Fruit fly (Drosophila melanogaster) whole organism: Measurements from ENCODE around the gene kek6.
A peak's percentile ranks its signal among the peaks of the same experiment; 100 is the strongest.

ENCODE experiments used
- CG8478 ChIP-seq: fragments of >200 bp; optimal IDR thresholded peaks from 2 replicates; lab custom pipeline; 2018; ENCODE audit warnings: inconsistent platforms
- Dll ChIP-seq: fragments of >200 bp; optimal IDR thresholded peaks from 2 replicates; lab custom pipeline; 2017
- EcR ChIP-seq, 2 experiments: fragments of >200 bp; optimal IDR thresholded peaks; 2 replicates each; lab custom pipeline; 2017; ENCODE audit warnings: missing biosample characterization in 2 of 2, missing genetic modification characterization in 2 of 2, missing genetic modification reagents in 2 of 2
- pan ChIP-seq: fragments of >200 bp; optimal IDR thresholded peaks from 2 replicates; lab custom pipeline; 2017
- psq ChIP-seq: fragments of >200 bp; optimal IDR thresholded peaks from 2 replicates; lab custom pipeline; 2017
- usp ChIP-seq: fragments of >200 bp; optimal IDR thresholded peaks from 2 replicates; lab custom pipeline; 2017; ENCODE audit warnings: missing biosample characterization, missing genetic modification characterization, mixed read lengths

Gene kek6

dm6 chr3R:31603246-31603645 is 18.7 kb upstream of the kek6 start:
- TF ChIP-seq Dll, result no peak
- no peak for TF ChIP-seq CG8478 (lab: Kevin White, UChicago)
- TF ChIP-seq usp, result no peak
- TF ChIP-seq psq (lab: Kevin White, UChicago), result no peak
- no peak for TF ChIP-seq EcR (GFP tag; optimal IDR thresholded peaks at IDR 0.05; lab: Kevin White, UChicago)
- TF ChIP-seq pan, result no peak

dm6 chr3R:31603655-31604054 is 18.3 kb upstream of the kek6 start:
- TF ChIP-seq usp (no peak), Dll (no peak), CG8478 (lab: Kevin White, UChicago) (no peak), psq (lab: Kevin White, UChicago) (no peak), pan (no peak)

dm6 chr3R:31604409-31605116 is 17.4 kb upstream of the kek6 start:
- no peak for TF ChIP-seq EcR (GFP tag; optimal IDR thresholded peaks at IDR 0.05; lab: Kevin White, UChicago)

- no peak for TF ChIP-seq psq (lab: Kevin White, UChicago)
- no peak for TF ChIP-seq EcR (GFP tag; optimal IDR thresholded peaks at IDR 0.05; lab: Kevin White, UChicago)
- TF ChIP-seq Dll, result no peak
- no peak for TF ChIP-seq CG8478 (lab: Kevin White, UChicago)
- TF ChIP-seq pan, result no peak
- TF ChIP-seq usp, result no peak
These were observed 16.9 kb upstream of the kek6 start for dm6 chr3R:31605117-31605432.

- TF ChIP-seq Dll (no peak), usp (no peak), EcR (GFP tag; optimal IDR thresholded peaks at IDR 0.05; lab: Kevin White, UChicago) (no peak), psq (lab: Kevin White, UChicago) (no peak), CG8478 (lab: Kevin White, UChicago) (no peak), pan (no peak)
These were observed 16.1 kb upstream of the kek6 start for dm6 chr3R:31605790-31606189.

dm6 chr3R:31606242-31607143 is 15.4 kb upstream of the kek6 start:
- TF ChIP-seq usp, result no peak
- TF ChIP-seq pan, result no peak
- no peak for TF ChIP-seq psq (lab: Kevin White, UChicago)
- TF ChIP-seq EcR (GFP tag; optimal IDR thresholded peaks at IDR 0.05; lab: Kevin White, UChicago), result no peak
- TF ChIP-seq Dll, result no peak
- TF ChIP-seq CG8478 (lab: Kevin White, UChicago), result no peak

DNA sequence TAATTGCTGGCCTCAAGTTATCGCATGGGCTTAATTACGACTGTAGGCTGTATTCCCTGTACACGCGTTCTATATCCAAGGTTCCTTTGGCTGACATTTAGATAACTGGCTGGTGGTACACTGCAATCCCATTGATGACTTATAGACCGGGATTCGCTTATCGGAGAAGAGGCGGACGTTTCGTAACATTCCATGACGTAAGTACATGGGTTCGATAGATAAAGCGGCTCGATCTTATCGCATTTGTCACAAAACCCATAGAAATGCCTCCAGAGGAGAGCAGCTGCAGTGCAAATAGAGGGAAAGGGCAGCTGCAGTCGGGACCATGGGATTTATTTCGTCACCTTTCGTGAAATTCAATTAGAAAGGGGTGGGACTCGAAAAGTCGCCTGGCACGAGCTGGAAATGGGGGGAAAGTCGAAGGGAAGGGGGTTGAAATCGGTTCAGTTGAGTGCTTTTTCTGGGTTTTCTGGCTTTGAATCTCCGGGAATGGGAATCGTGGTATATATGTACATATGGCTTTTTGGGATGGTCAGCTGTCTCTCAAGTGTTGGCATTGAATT is 14.6 kb upstream of the kek6 start:
- TF ChIP-seq EcR (GFP tag; optimal IDR thresholded peaks at IDR 0.05; lab: Kevin White, UChicago) (no peak), psq (lab: Kevin White, UChicago) (no peak), Dll (no peak), usp (no peak), pan (no peak), CG8478 (lab: Kevin White, UChicago) (no peak)

DNA sequence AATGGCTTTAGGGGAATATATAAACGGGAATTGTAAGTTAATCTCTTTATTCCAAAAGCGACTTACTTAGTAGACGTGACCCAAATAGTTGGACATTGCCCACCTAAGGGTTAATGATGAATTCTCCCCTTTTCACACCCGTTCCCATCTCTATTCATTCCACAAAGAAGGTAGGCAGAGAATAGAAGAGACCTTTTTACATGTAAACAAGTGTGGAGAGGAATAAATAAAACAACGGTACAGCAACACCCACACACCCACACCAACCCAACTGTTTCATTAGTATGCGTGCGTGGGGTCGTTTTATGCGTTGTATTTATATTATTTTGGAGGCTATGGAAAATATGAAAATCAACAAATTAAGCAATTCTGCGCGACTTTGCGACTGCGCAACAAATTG is 13.9 kb upstream of the kek6 start:
- TF ChIP-seq pan (no peak), Dll (no peak), usp (no peak), EcR (GFP tag; optimal IDR thresholded peaks at IDR 0.05; lab: Kevin White, UChicago) (no peak), psq (lab: Kevin White, UChicago) (no peak), CG8478 (lab: Kevin White, UChicago) (no peak)

- TF ChIP-seq CG8478 (lab: Kevin White, UChicago) (peak; percentile 46), EcR (GFP tag; optimal IDR thresholded peaks at IDR 0.05; lab: Kevin White, UChicago) (no peak), psq (lab: Kevin White, UChicago) (no peak), Dll (no peak), pan (no peak), usp (no peak)
These were observed 13.3 kb upstream of the kek6 start for dm6 chr3R:31608438-31609188.

- TF ChIP-seq CG8478 (lab: Kevin White, UChicago), result no peak
These were observed 12.4 kb upstream of the kek6 start for dm6 chr3R:31609413-31610054.

dm6 chr3R:31610639-31611594 is 11.0 kb upstream of the kek6 start, which contains the start of gene Med:
Med (plus strand) TSS chr3R:31611046.
- TF ChIP-seq EcR (GFP tag; optimal IDR thresholded peaks at IDR 0.05; lab: Kevin White, UChicago) (no peak), Dll (no peak), usp (no peak), CG8478 (lab: Kevin White, UChicago) (no peak), pan (no peak), psq (lab: Kevin White, UChicago) (no peak)
